Worm (Caenorhabditis elegans) whole organism, late embryonic: Measurements from ENCODE around the gene srt-31.

ENCODE experiments used
- K02D7.2 ChIP-seq: sonication (generic microtip); optimal IDR thresholded peaks from 2 replicates; lab custom pipeline; 2017; ENCODE audit warnings: mild to moderate bottlenecking, missing genetic modification characterization, missing compliant biosample characterization
- K09A11.1 ChIP-seq: sonication (generic microtip); optimal IDR thresholded peaks from 2 replicates; lab custom pipeline; 2017; ENCODE audit warnings: antibody characterized with exemption, mild to moderate bottlenecking, missing genetic modification characterization, missing compliant biosample characterization; ENCODE audit not compliant: insufficient read depth
- ahr-1 ChIP-seq: sonication (generic microtip); optimal IDR thresholded peaks from 2 replicates; lab custom pipeline; 2016; ENCODE audit warnings: missing genetic modification characterization, missing compliant biosample characterization
- ceh-19 ChIP-seq: fragments of 200-800 bp; sonication (Bioruptor generic); optimal IDR thresholded peaks from 2 replicates; lab custom pipeline; 2018; ENCODE audit warnings: mild to moderate bottlenecking, missing genetic modification characterization, missing compliant biosample characterization
- ceh-2 ChIP-seq: sonication (generic microtip); optimal IDR thresholded peaks from 2 replicates; lab custom pipeline; 2016; ENCODE audit warnings: missing genotype, missing genetic modification characterization, missing compliant biosample characterization
- ceh-22 ChIP-seq: sonication (generic microtip); optimal IDR thresholded peaks from 2 replicates; lab custom pipeline; 2017; ENCODE audit warnings: missing biosample characterization, missing genetic modification characterization
- ceh-30 ChIP-seq: fragments of 150-350 bp; optimal IDR thresholded peaks from 2 replicates; lab custom pipeline; 2014; ENCODE audit warnings: missing biosample characterization, missing genetic modification characterization
- ceh-34 ChIP-seq: sonication (generic microtip); optimal IDR thresholded peaks from 2 replicates; lab custom pipeline; 2016; ENCODE audit warnings: mild to moderate bottlenecking, missing genetic modification characterization, missing compliant biosample characterization
- ceh-45 ChIP-seq: fragments of 200-800 bp; sonication (Bioruptor generic); IDR thresholded peaks from 2 replicates; pipeline ENCODE4 v1.3.6; 2022; ENCODE audit warnings: missing genetic modification reagents, missing genetic modification characterization, missing compliant biosample characterization
- ceh-9 ChIP-seq: sonication (generic microtip); optimal IDR thresholded peaks from 2 replicates; lab custom pipeline; 2016; ENCODE audit warnings: mild to moderate bottlenecking, missing genetic modification characterization, inconsistent platforms, missing compliant biosample characterization
- dve-1 ChIP-seq: sonication (generic microtip); optimal IDR thresholded peaks from 2 replicates; lab custom pipeline; 2017; ENCODE audit warnings: antibody characterized with exemption, mild to moderate bottlenecking, missing genetic modification characterization, missing compliant biosample characterization
- elt-2 ChIP-seq: sonication (generic microtip); optimal IDR thresholded peaks from 2 replicates; lab custom pipeline; 2016; ENCODE audit warnings: missing genetic modification reagents, missing genetic modification characterization, missing compliant biosample characterization
- elt-4 ChIP-seq: sonication (generic microtip); optimal IDR thresholded peaks from 2 replicates; lab custom pipeline; 2016; ENCODE audit warnings: missing genetic modification characterization, missing compliant biosample characterization
- eyg-1 ChIP-seq: sonication (generic microtip); optimal IDR thresholded peaks from 2 replicates; lab custom pipeline; 2016; ENCODE audit warnings: missing genotype, missing genetic modification characterization, missing compliant biosample characterization
- fax-1 ChIP-seq: sonication (generic microtip); optimal IDR thresholded peaks from 2 replicates; lab custom pipeline; 2016; ENCODE audit warnings: missing genotype, missing genetic modification characterization, missing compliant biosample characterization
- hlh-13 ChIP-seq: fragments of 200-800 bp; sonication (Bioruptor generic); optimal IDR thresholded peaks from 2 replicates; lab custom pipeline; 2018; ENCODE audit warnings: mild to moderate bottlenecking, missing genetic modification characterization, missing compliant biosample characterization
- hlh-15 ChIP-seq: sonication (generic microtip); optimal IDR thresholded peaks from 2 replicates; lab custom pipeline; 2016; ENCODE audit warnings: missing genetic modification characterization, missing compliant biosample characterization
- hlh-6 ChIP-seq: sonication (generic microtip); optimal IDR thresholded peaks from 2 replicates; lab custom pipeline; 2016; ENCODE audit warnings: missing genotype, missing genetic modification characterization, missing compliant biosample characterization
- hlh-8 ChIP-seq: sonication (generic microtip); optimal IDR thresholded peaks from 2 replicates; lab custom pipeline; 2016; ENCODE audit warnings: missing genotype, missing genetic modification characterization, missing compliant biosample characterization
- lin-11 ChIP-seq: fragments of 200-800 bp; sonication (Bioruptor generic); optimal IDR thresholded peaks from 2 replicates; lab custom pipeline; 2018; ENCODE audit warnings: mild to moderate bottlenecking, missing genetic modification characterization, missing compliant biosample characterization
- nfya-1 ChIP-seq: sonication (generic microtip); optimal IDR thresholded peaks from 2 replicates; lab custom pipeline; 2017; ENCODE audit warnings: missing genetic modification characterization, mild to moderate bottlenecking, missing compliant biosample characterization, antibody characterized with exemption, moderate library complexity
- nhr-232 ChIP-seq: sonication (generic microtip); optimal IDR thresholded peaks from 2 replicates; lab custom pipeline; 2016; ENCODE audit warnings: missing genetic modification characterization, missing compliant biosample characterization
- npax-4 ChIP-seq: sonication (generic microtip); optimal IDR thresholded peaks from 2 replicates; lab custom pipeline; 2016; ENCODE audit warnings: missing genetic modification characterization, missing compliant biosample characterization
- odd-2 ChIP-seq: sonication (generic microtip); optimal IDR thresholded peaks from 2 replicates; lab custom pipeline; 2017; ENCODE audit warnings: antibody characterized with exemption, mild to moderate bottlenecking, missing genetic modification characterization, missing compliant biosample characterization
- pag-3 ChIP-seq: sonication (generic microtip); optimal IDR thresholded peaks from 2 replicates; lab custom pipeline; 2016; ENCODE audit warnings: missing compliant biosample characterization, missing genetic modification characterization, borderline replicate concordance
- pha-2 ChIP-seq: sonication (generic microtip); optimal IDR thresholded peaks from 2 replicates; lab custom pipeline; 2017; ENCODE audit warnings: mild to moderate bottlenecking, missing genetic modification characterization, missing compliant biosample characterization
- pha-4 ChIP-seq: fragments of 150-350 bp; optimal IDR thresholded peaks from 2 replicates; lab custom pipeline; 2018; ENCODE audit warnings: missing biosample characterization, missing genetic modification reagents, missing genetic modification characterization
- pros-1 ChIP-seq: fragments of 150-350 bp; optimal IDR thresholded peaks from 2 replicates; lab custom pipeline; 2014; ENCODE audit warnings: missing biosample characterization, missing genetic modification reagents, missing genetic modification characterization
- rnt-1 ChIP-seq: sonication (generic microtip); optimal IDR thresholded peaks from 2 replicates; lab custom pipeline; 2016; ENCODE audit warnings: missing genetic modification characterization, missing compliant biosample characterization
- sox-2 ChIP-seq: fragments of 200-800 bp; sonication (Bioruptor generic); IDR thresholded peaks from 2 replicates; pipeline ENCODE4 v1.3.6; 2022; ENCODE audit warnings: missing genetic modification reagents, missing genetic modification characterization, missing compliant biosample characterization
- sox-4 ChIP-seq: sonication (generic microtip); optimal IDR thresholded peaks from 2 replicates; lab custom pipeline; 2017; ENCODE audit warnings: mild to moderate bottlenecking, missing genetic modification characterization, inconsistent platforms, missing compliant biosample characterization
- syd-9 ChIP-seq: sonication (generic microtip); optimal IDR thresholded peaks from 2 replicates; lab custom pipeline; 2016; ENCODE audit warnings: mild to moderate bottlenecking, missing genetic modification characterization, moderate library complexity, missing compliant biosample characterization
- ttx-3 ChIP-seq: sonication (generic microtip); optimal IDR thresholded peaks from 2 replicates; lab custom pipeline; 2016; ENCODE audit warnings: missing genetic modification reagents, missing genetic modification characterization, missing compliant biosample characterization
- unc-42 ChIP-seq: sonication (generic microtip); optimal IDR thresholded peaks from 2 replicates; lab custom pipeline; 2016; ENCODE audit warnings: missing genotype, missing genetic modification characterization, missing compliant biosample characterization
- unc-55 ChIP-seq: sonication (generic microtip); optimal IDR thresholded peaks from 2 replicates; lab custom pipeline; 2017; ENCODE audit warnings: missing biosample characterization, missing genetic modification reagents, missing genetic modification characterization
- unc-86 ChIP-seq: sonication (generic microtip); optimal IDR thresholded peaks from 2 replicates; lab custom pipeline; 2016; ENCODE audit warnings: missing genetic modification characterization, missing compliant biosample characterization
- ztf-16 ChIP-seq: sonication (generic microtip); optimal IDR thresholded peaks from 2 replicates; lab custom pipeline; 2017; ENCODE audit warnings: missing genetic modification characterization, missing compliant biosample characterization

The srt-31 gene

DNA sequence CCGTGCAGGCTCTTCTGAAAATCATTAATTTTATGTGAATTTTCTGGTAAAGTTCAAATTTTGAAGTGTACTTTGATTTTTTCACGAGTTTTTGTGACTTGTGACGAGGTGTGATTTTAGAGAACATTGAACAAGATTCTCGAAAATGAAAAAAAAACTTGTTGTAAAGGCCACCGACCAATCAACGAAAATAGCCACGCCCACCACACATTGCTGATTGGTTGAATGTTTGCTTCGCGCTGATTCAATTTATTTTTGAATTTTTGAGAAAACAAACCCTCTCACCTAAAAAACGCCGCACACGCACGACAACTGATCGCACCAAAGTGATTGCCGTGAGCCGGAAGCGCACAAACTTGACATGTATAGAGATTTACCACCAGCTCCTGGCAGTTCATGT is 10.2 kb downstream of the srt-31 start:
- TF ChIP-seq ceh-19 (GFP tag; lab: Kevin White, UChicago): no peak
- TF ChIP-seq nfya-1: peak; percentile 34

- TF ChIP-seq odd-2 (tag; lab: Kevin White, UChicago): no peak
- peak; percentile 59 for TF ChIP-seq elt-2 (tag; lab: Kevin White, UChicago)
Measured at ce11 chrV:483289-483795, 10.7 kb downstream of the srt-31 start, which contains the start of gene nhr-130. TSS of gene nhr-130 (minus strand) at chrV:483339.

- no peak for TF ChIP-seq ahr-1 (tag; lab: Kevin White, UChicago)
- no peak for TF ChIP-seq unc-86 (tag; lab: Kevin White, UChicago)
- TF ChIP-seq ztf-16: no peak
- TF ChIP-seq pag-3 (tag; lab: Kevin White, UChicago): no peak
- TF ChIP-seq elt-4: no peak
- TF ChIP-seq elt-2 (tag; lab: Kevin White, UChicago): no peak
Measured at ce11 chrV:484285-484890, 11.7 kb downstream of the srt-31 start, which contains the start of gene nhr-212. TSS of gene nhr-212 (plus strand) at chrV:484857.

DNA sequence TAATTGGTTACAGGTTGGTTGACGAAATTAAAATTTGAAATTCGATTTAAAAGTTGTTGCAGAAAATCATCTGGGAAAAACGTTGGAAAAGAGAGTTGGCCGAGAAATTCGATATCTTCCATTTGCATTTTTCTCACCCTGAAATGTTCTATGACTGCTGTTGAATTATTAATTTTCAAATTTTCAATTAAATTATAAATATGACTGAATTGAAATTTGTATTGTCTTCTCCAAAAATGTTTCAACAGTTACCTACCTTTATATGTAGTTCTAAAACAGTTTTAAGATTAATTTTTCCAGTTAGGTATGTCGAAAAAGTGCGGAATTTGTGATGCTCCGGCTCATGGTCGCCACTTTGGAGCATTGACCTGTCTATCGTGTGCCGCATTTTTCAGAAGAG is 14.0 kb downstream of the srt-31 start, which contains the start of gene nhr-211:
Gene nhr-211, plus strand, starts transcription at position 301 of the 400 bp plus-strand sequence.
- no peak for TF ChIP-seq nhr-232
- no peak for TF ChIP-seq unc-55 (GFP tag; lab: Kevin White, UChicago)
- TF ChIP-seq ceh-30 (tag; lab: Kevin White, UChicago): no peak
- TF ChIP-seq eyg-1 (tag; lab: Kevin White, UChicago): no peak
- no peak for TF ChIP-seq sox-4 (tag; lab: Kevin White, UChicago)
- TF ChIP-seq ceh-34 (tag; lab: Kevin White, UChicago): no peak
- no peak for TF ChIP-seq hlh-13
- no peak for TF ChIP-seq pros-1 (tag; lab: Kevin White, UChicago)
- no peak for TF ChIP-seq syd-9
- no peak for TF ChIP-seq pha-2 (tag; lab: Kevin White, UChicago)
- no peak for TF ChIP-seq ceh-9
- TF ChIP-seq dve-1 (tag; lab: Kevin White, UChicago): no peak
- no peak for TF ChIP-seq ceh-45 (GFP tag; lab: Robert Waterston, UW)
- TF ChIP-seq ztf-16: no peak
- TF ChIP-seq pha-4: no peak
- TF ChIP-seq, all 69 proteins: peak for 0

DNA sequence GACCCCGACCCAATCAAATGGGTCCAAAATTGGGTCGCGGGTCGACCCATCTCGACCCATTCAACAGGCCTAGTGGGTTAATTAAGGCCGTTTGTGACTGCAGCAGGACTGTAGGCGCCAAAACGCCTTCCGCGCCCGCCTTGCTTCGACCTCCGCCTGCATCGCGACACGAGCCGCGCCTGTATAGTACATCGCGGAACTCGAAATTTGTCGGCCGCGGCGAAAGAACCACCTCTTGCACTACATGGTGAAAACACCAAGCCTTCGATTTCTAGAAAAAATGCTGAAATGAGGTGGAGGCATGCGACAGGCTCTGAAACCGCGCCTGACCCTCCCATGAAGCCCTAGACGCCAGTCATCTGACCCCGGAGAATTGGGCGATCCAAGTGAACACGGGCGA is 15.3 kb downstream of the srt-31 start:
- TF ChIP-seq hlh-6 (no peak), K09A11.1 (no peak), ceh-19 (GFP tag; lab: Kevin White, UChicago) (no peak), rnt-1 (no peak), hlh-15 (tag; lab: Kevin White, UChicago) (no peak), pha-4 (no peak)

- TF ChIP-seq pros-1 (tag; lab: Kevin White, UChicago) (no peak), K02D7.2 (tag; lab: Kevin White, UChicago) (no peak), unc-55 (GFP tag; lab: Kevin White, UChicago) (no peak), fax-1 (tag; lab: Kevin White, UChicago) (no peak), ttx-3 (tag; lab: Kevin White, UChicago) (no peak), ztf-16 (no peak), lin-11 (tag; lab: Kevin White, UChicago) (no peak), unc-42 (tag; lab: Kevin White, UChicago) (no peak), sox-2 (GFP tag; lab: Robert Waterston, UW) (no peak), hlh-8 (tag; lab: Kevin White, UChicago) (no peak), hlh-6 (no peak), npax-4 (tag; lab: Kevin White, UChicago) (no peak), ceh-2 (tag; lab: Kevin White, UChicago) (no peak), ceh-22 (tag; lab: Kevin White, UChicago) (no peak)
Measured at ce11 chrV:489320-489719, 16.6 kb downstream of the srt-31 start, which contains the start of gene nhr-106. TSS of gene nhr-106 (plus strand) at chrV:489620.
